Fruit fly (Drosophila melanogaster) whole organism, embryonic: ENCODE results near the gene CG15160.
A peak's percentile ranks its signal among the peaks of the same experiment; 100 is the strongest.

Experiments
- B-H1 ChIP-seq: fragments of 200-800 bp; sonication (Bioruptor generic); IDR thresholded peaks from 3 replicates; pipeline ENCODE4 v1.3.6; 2022; ENCODE audit warnings: missing biosample characterization, missing genetic modification characterization
- CG10959 ChIP-seq: fragments of 200-800 bp; sonication (Bioruptor generic); IDR thresholded peaks from 2 replicates; pipeline ENCODE4 v1.3.6; 2022; ENCODE audit warnings: missing biosample characterization, missing genetic modification characterization
- CG12104 ChIP-seq: fragments of 200-800 bp; sonication (Bioruptor generic); optimal IDR thresholded peaks from 3 replicates; lab custom pipeline; 2016; ENCODE audit warnings: missing biosample characterization, missing genetic modification characterization
- CG13624 ChIP-seq: fragments of 200-800 bp; sonication (Bioruptor generic); optimal IDR thresholded peaks from 2 replicates; lab custom pipeline; 2016; ENCODE audit warnings: missing biosample characterization, missing genetic modification characterization
- CG14965 ChIP-seq: fragments of 200-800 bp; sonication (Bioruptor generic); optimal IDR thresholded peaks from 2 replicates; lab custom pipeline; 2016; ENCODE audit warnings: missing biosample characterization, missing genetic modification characterization, borderline replicate concordance
- CG15269 ChIP-seq: fragments of 200-800 bp; sonication (Bioruptor generic); optimal IDR thresholded peaks from 2 replicates; lab custom pipeline; 2018; ENCODE audit warnings: missing biosample characterization, mild to moderate bottlenecking, missing genetic modification characterization, moderate library complexity
- CG16863 ChIP-seq: fragments of 200-800 bp; sonication (Bioruptor generic); optimal IDR thresholded peaks from 3 replicates; lab custom pipeline; 2016; ENCODE audit warnings: missing biosample characterization, missing genetic modification characterization
- CG17612 ChIP-seq: fragments of 200-800 bp; sonication (Bioruptor generic); IDR thresholded peaks from 2 replicates; pipeline ENCODE4 v1.3.6; 2022; ENCODE audit warnings: missing biosample characterization, missing genetic modification characterization
- CG17912 ChIP-seq: fragments of 200-800 bp; sonication (Bioruptor generic); optimal IDR thresholded peaks from 2 replicates; lab custom pipeline; 2018; ENCODE audit warnings: missing biosample characterization, mild to moderate bottlenecking, missing genetic modification characterization
- CG32772 ChIP-seq: fragments of 200-800 bp; sonication (Bioruptor generic); IDR thresholded peaks from 2 replicates; pipeline ENCODE4 v1.3.6; 2022; ENCODE audit warnings: missing biosample characterization, missing genetic modification characterization
- CG6683 ChIP-seq: fragments of 200-800 bp; sonication (Bioruptor generic); optimal IDR thresholded peaks from 2 replicates; lab custom pipeline; 2017; ENCODE audit warnings: missing biosample characterization, mild to moderate bottlenecking, missing genetic modification characterization, missing genetic modification reagents
- CG7372 ChIP-seq: fragments of 200-800 bp; sonication (Bioruptor generic); IDR thresholded peaks from 2 replicates; pipeline ENCODE4 v1.3.6; 2022; ENCODE audit warnings: missing biosample characterization, missing genetic modification characterization
- CG8478 ChIP-seq: fragments of >200 bp; optimal IDR thresholded peaks from 2 replicates; lab custom pipeline; 2018
- CG8765 ChIP-seq: fragments of 200-800 bp; sonication (Bioruptor generic); IDR thresholded peaks from 2 replicates; pipeline ENCODE4 v1.3.6; 2022; ENCODE audit warnings: missing biosample characterization, missing genetic modification characterization
- CG9727 ChIP-seq: fragments of 200-800 bp; sonication (Bioruptor generic); optimal IDR thresholded peaks from 3 replicates; lab custom pipeline; 2017; ENCODE audit warnings: missing biosample characterization, mild to moderate bottlenecking, missing genetic modification characterization
- CG9876 ChIP-seq: fragments of 200-800 bp; sonication (Bioruptor generic); optimal IDR thresholded peaks from 2 replicates; lab custom pipeline; 2016; ENCODE audit warnings: missing biosample characterization, missing genetic modification characterization
- Deaf1 ChIP-seq: fragments of 200-800 bp; optimal IDR thresholded peaks from 3 replicates; lab custom pipeline; 2019; ENCODE audit warnings: missing biosample characterization, mild to moderate bottlenecking, missing genetic modification characterization, moderate library complexity
- Dll ChIP-seq: fragments of 200-800 bp; sonication (Bioruptor generic); IDR thresholded peaks from 4 replicates; pipeline ENCODE4 v1.3.6; 2022; ENCODE audit warnings: missing biosample characterization, missing genetic modification characterization; ENCODE audit not compliant: partially characterized antibody
- Doc2 ChIP-seq: fragments of 200-800 bp; sonication (Bioruptor generic); IDR thresholded peaks from 2 replicates; pipeline ENCODE4 v1.3.6; 2022; ENCODE audit warnings: missing biosample characterization, missing genetic modification characterization
- Ets65A ChIP-seq: fragments of 200-800 bp; sonication (Bioruptor generic); peaks from one replicate; lab custom pipeline; 2016; ENCODE audit warnings: missing biosample characterization, missing genetic modification characterization
- H2.0 ChIP-seq: fragments of 200-800 bp; sonication (Bioruptor generic); IDR thresholded peaks from 2 replicates; pipeline ENCODE4 v1.3.6; 2022; ENCODE audit warnings: missing biosample characterization, missing genetic modification characterization
- HLHmδ ChIP-seq: fragments of 200-800 bp; sonication (Bioruptor generic); optimal IDR thresholded peaks from 2 replicates; lab custom pipeline; 2018; ENCODE audit warnings: missing biosample characterization, mild to moderate bottlenecking, missing genetic modification characterization, moderate library complexity
- Hey ChIP-seq: fragments of 200-800 bp; sonication (Bioruptor generic); optimal IDR thresholded peaks from 3 replicates; lab custom pipeline; 2018; ENCODE audit warnings: missing biosample characterization, mild to moderate bottlenecking, missing genetic modification characterization
- Jarid2 ChIP-seq: fragments of 200-800 bp; sonication (Bioruptor generic); optimal IDR thresholded peaks from 3 replicates; lab custom pipeline; 2017; ENCODE audit warnings: mild to moderate bottlenecking, missing biosample characterization, missing genetic modification reagents, missing genetic modification characterization
- Lhr ChIP-seq: fragments of 200-800 bp; sonication (Bioruptor generic); optimal IDR thresholded peaks from 3 replicates; lab custom pipeline; 2017; ENCODE audit warnings: mild to moderate bottlenecking, missing biosample characterization, missing genetic modification reagents, missing genetic modification characterization
- NK7.1 ChIP-seq: fragments of 200-800 bp; sonication (Bioruptor generic); optimal IDR thresholded peaks from 3 replicates; lab custom pipeline; 2016; ENCODE audit warnings: missing biosample characterization, missing genetic modification characterization
- Neu2 ChIP-seq: fragments of 200-800 bp; sonication (Bioruptor generic); optimal IDR thresholded peaks from 3 replicates; lab custom pipeline; 2016; ENCODE audit warnings: missing biosample characterization, missing genetic modification characterization, borderline replicate concordance
- Six4 ChIP-seq: fragments of 200-800 bp; sonication (Bioruptor generic); optimal IDR thresholded peaks from 2 replicates; lab custom pipeline; 2016; ENCODE audit warnings: missing biosample characterization, missing genetic modification characterization
- Sox100B ChIP-seq: fragments of 200-800 bp; sonication (Bioruptor generic); optimal IDR thresholded peaks from 3 replicates; lab custom pipeline; 2018; ENCODE audit warnings: missing biosample characterization, mild to moderate bottlenecking, missing genetic modification characterization
- Sox102F ChIP-seq: fragments of 200-800 bp; sonication (Bioruptor generic); optimal IDR thresholded peaks from 2 replicates; lab custom pipeline; 2018; ENCODE audit warnings: missing biosample characterization, mild to moderate bottlenecking, missing genetic modification characterization, moderate library complexity
- Ssrp ChIP-seq: fragments of 200-800 bp; sonication (Bioruptor generic); optimal IDR thresholded peaks from 2 replicates; lab custom pipeline; 2018; ENCODE audit warnings: missing biosample characterization, mild to moderate bottlenecking, missing genetic modification characterization, moderate library complexity
- Xbp1 ChIP-seq: fragments of 200-800 bp; sonication (Bioruptor generic); optimal IDR thresholded peaks from 3 replicates; lab custom pipeline; 2016; ENCODE audit warnings: missing biosample characterization, mild to moderate bottlenecking, missing genetic modification characterization
- da ChIP-seq: fragments of 200-800 bp; sonication (Bioruptor generic); optimal IDR thresholded peaks from 2 replicates; lab custom pipeline; 2016; ENCODE audit warnings: missing biosample characterization, missing genetic modification characterization
- disco-r ChIP-seq: fragments of 200-800 bp; sonication (Bioruptor generic); optimal IDR thresholded peaks from 2 replicates; lab custom pipeline; 2016; ENCODE audit warnings: missing biosample characterization, missing genetic modification characterization
- emc ChIP-seq: fragments of 200-800 bp; sonication (Bioruptor generic); optimal IDR thresholded peaks from 2 replicates; lab custom pipeline; 2016; ENCODE audit warnings: missing biosample characterization, missing genetic modification characterization
- en ChIP-seq: fragments of 200-800 bp; sonication (Bioruptor generic); optimal IDR thresholded peaks from 2 replicates; lab custom pipeline; 2016; ENCODE audit warnings: missing biosample characterization, missing genetic modification characterization
- h ChIP-seq: fragments of >200 bp; optimal IDR thresholded peaks from 2 replicates; lab custom pipeline; 2017
- jigr1 ChIP-seq: fragments of 200-800 bp; sonication (Bioruptor generic); IDR thresholded peaks from 3 replicates; pipeline ENCODE4 v1.3.6; 2022; ENCODE audit warnings: missing biosample characterization, missing genetic modification characterization
- kay ChIP-seq: fragments of 200-800 bp; sonication (Bioruptor generic); optimal IDR thresholded peaks from 2 replicates; lab custom pipeline; 2016; ENCODE audit warnings: missing biosample characterization, missing genetic modification characterization
- ken ChIP-seq: fragments of 200-800 bp; sonication (Bioruptor generic); IDR thresholded peaks from 3 replicates; pipeline ENCODE4 v1.3.6; 2022; ENCODE audit warnings: missing biosample characterization, missing genetic modification characterization
- kni ChIP-seq: fragments of 200-800 bp; sonication (Bioruptor generic); optimal IDR thresholded peaks from 3 replicates; lab custom pipeline; 2017; ENCODE audit warnings: mild to moderate bottlenecking, missing biosample characterization, missing genetic modification reagents, missing genetic modification characterization
- mam ChIP-seq: fragments of 200-800 bp; sonication (Bioruptor generic); optimal IDR thresholded peaks from 3 replicates; lab custom pipeline; 2016; ENCODE audit warnings: missing biosample characterization, missing genetic modification characterization
- mld ChIP-seq: fragments of 200-800 bp; sonication (Bioruptor generic); IDR thresholded peaks from 3 replicates; pipeline ENCODE4 v1.3.6; 2022; ENCODE audit warnings: missing biosample characterization, missing genetic modification characterization; ENCODE audit not compliant: partially characterized antibody
- nerfin-1 ChIP-seq: fragments of 200-800 bp; sonication (Bioruptor generic); optimal IDR thresholded peaks from 3 replicates; lab custom pipeline; 2019; ENCODE audit warnings: missing biosample characterization, mild to moderate bottlenecking, missing genetic modification characterization, moderate library complexity
- otp ChIP-seq: fragments of 200-800 bp; sonication (Bioruptor generic); IDR thresholded peaks from 3 replicates; pipeline ENCODE4, ENCODE4 v1.3.6; 2022; ENCODE audit warnings: missing biosample characterization, missing genetic modification characterization
- p53 ChIP-seq: fragments of 200-800 bp; sonication (Bioruptor generic); optimal IDR thresholded peaks from 2 replicates; lab custom pipeline; 2016; ENCODE audit warnings: missing biosample characterization, missing genetic modification characterization
- pfk ChIP-seq: fragments of 200-800 bp; sonication (Bioruptor generic); optimal IDR thresholded peaks from 2 replicates; lab custom pipeline; 2018; ENCODE audit warnings: missing biosample characterization, mild to moderate bottlenecking, missing genetic modification characterization, moderate library complexity
- pita ChIP-seq: fragments of 200-800 bp; sonication (Bioruptor generic); optimal IDR thresholded peaks from 2 replicates; lab custom pipeline; 2017; ENCODE audit warnings: missing biosample characterization, mild to moderate bottlenecking, missing genetic modification characterization
- pum ChIP-seq: fragments of 200-800 bp; sonication (Bioruptor generic); optimal IDR thresholded peaks from 2 replicates; lab custom pipeline; 2016; ENCODE audit warnings: missing biosample characterization, missing genetic modification characterization
- sisA ChIP-seq: fragments of 200-800 bp; sonication (Bioruptor generic); IDR thresholded peaks from 2 replicates; pipeline ENCODE4 v1.3.6; 2022; ENCODE audit warnings: missing biosample characterization, missing genetic modification characterization
- stc ChIP-seq: fragments of 200-800 bp; sonication (Bioruptor generic); IDR thresholded peaks from 2 replicates; pipeline ENCODE4 v1.3.6; 2022; ENCODE audit warnings: missing biosample characterization, missing genetic modification characterization
- tll ChIP-seq, 2 experiments: fragments of 200-800 bp in 1 of 2; fragments of >200 bp in 1 of 2; sonication (Bioruptor generic) in 1 of 2; optimal IDR thresholded peaks; 2 replicates each; lab custom pipeline; 2017 to 2019; ENCODE audit warnings: missing biosample characterization in 2 of 2, missing genetic modification characterization in 2 of 2, mild to moderate bottlenecking in 1 of 2, moderate library complexity in 1 of 2
- zfh2 ChIP-seq: fragments of 200-800 bp; sonication (Bioruptor generic); optimal IDR thresholded peaks from 2 replicates; lab custom pipeline; 2016; ENCODE audit warnings: missing biosample characterization, missing genetic modification characterization

Gene CG15160

dm6 chr2L:18567563-18567962, 23.1 kb upstream of the CG15160 start (continued):
- TF ChIP-seq H2.0 (GFP tag; lab: Robert Waterston, UW) (no peak), CG32772 (no peak), disco-r (GFP tag; lab: Kevin White, UChicago) (peak; percentile 54), HLHmδ (GFP tag; lab: Kevin White, UChicago) (no peak), NK7.1 (GFP tag; lab: Kevin White, UChicago) (no peak), CG9727 (GFP tag; lab: Kevin White, UChicago) (peak; percentile 6), emc (GFP tag; lab: Kevin White, UChicago) (peak; percentile 34), kay (GFP tag; lab: Kevin White, UChicago) (no peak), tll (GFP tag; optimal IDR thresholded peaks at IDR 0.05; lab: Kevin White, UChicago) (no peak), kni (GFP tag; lab: Kevin White, UChicago) (no peak), Jarid2 (GFP tag; lab: Kevin White, UChicago) (no peak), mam (GFP tag; lab: Kevin White, UChicago) (peak; percentile 29), pita (no peak), jigr1 (GFP tag; lab: Robert Waterston, UW) (no peak), da (GFP tag; lab: Kevin White, UChicago) (peak; percentile 55), CG10959 (GFP tag; lab: Robert Waterston, UW) (no peak), Ssrp (tag; lab: Kevin White, UChicago) (no peak), CG7372 (GFP tag; lab: Robert Waterston, UW) (no peak), sisA (GFP tag; lab: Robert Waterston, UW) (no peak), Doc2 (GFP tag; lab: Robert Waterston, UW) (no peak), Sox102F (GFP tag; lab: Kevin White, UChicago) (peak; percentile 37), CG8478 (no peak), Xbp1 (no peak), B-H1 (GFP tag; lab: Robert Waterston, UW) (no peak; the same call in 2 of the 3 replicates), CG12104 (GFP tag; lab: Kevin White, UChicago) (no peak), CG9876 (peak; percentile 42), p53 (no peak), CG17912 (GFP tag; lab: Kevin White, UChicago) (peak; percentile 8), mld (no peak), CG14965 (peak; percentile 19), CG17612 (GFP tag; lab: Robert Waterston, UW) (no peak), Ets65A (no peak), h (lab: Kevin White, UChicago) (no peak), pum (GFP tag; lab: Kevin White, UChicago) (no peak), CG8765 (GFP tag; lab: Robert Waterston, UW) (no peak), CG15269 (tag; lab: Kevin White, UChicago) (peak; percentile 41), CG6683 (no peak), Six4 (no peak), ken (GFP tag; lab: Robert Waterston, UW) (0 out of 3 replicates have a peak, but pooled peaks have one; percentile 24), CG13624 (GFP tag; lab: Kevin White, UChicago) (peak; percentile 42), zfh2 (GFP tag; lab: Kevin White, UChicago) (peak; percentile 45), Lhr (GFP tag; lab: Kevin White, UChicago) (no peak), stc (peak; percentile 28; the same call in 1 of the 2 replicates), en (no peak), CG16863 (GFP tag; lab: Kevin White, UChicago) (no peak), Sox100B (GFP tag; lab: Kevin White, UChicago) (no peak), pfk (no peak), Neu2 (GFP tag; lab: Kevin White, UChicago) (no peak), nerfin-1 (tag; lab: Kevin White, UChicago) (no peak), Dll (GFP tag; lab: Robert Waterston, UW) (no peak), otp (0 out of 3 replicates have a peak, but pooled peaks have one; percentile 38), Deaf1 (tag; lab: Kevin White, UChicago) (no peak), Hey (no peak)
